Worm (Caenorhabditis elegans): Measurements from ENCODE around the gene tps-2.

Gene tps-2

ce11 chrII:14598367-14598766 lies 2.3 kb upstream of the tps-2 start (continued):
- peak; percentile 84 for TF ChIP-seq nhr-20 (tag; optimal IDR thresholded peaks at IDR 0.05)
- no peak for TF ChIP-seq C04F5.9 (tag; optimal IDR thresholded peaks at IDR 0.05)
- TF ChIP-seq elt-2 (tag; optimal IDR thresholded peaks at IDR 0.05) = peak; percentile 77
- peak; percentile 84 for TF ChIP-seq nhr-77 (tag; optimal IDR thresholded peaks at IDR 0.05)
- TF ChIP-seq ztf-4 (tag; optimal IDR thresholded peaks at IDR 0.05) = peak; percentile 69
- peak; percentile 76 to 79 for TF ChIP-seq lsy-2 (tag; optimal IDR thresholded peaks at IDR 0.05)
- no peak for TF ChIP-seq ceh-88 (GFP tag; IDR thresholded peaks at IDR 0.05)
- TF ChIP-seq lin-35 (GFP tag; optimal IDR thresholded peaks at IDR 0.05) = peak; percentile 56 to 80
- peak in 1 of 2 experiments; percentile 10 for TF ChIP-seq egl-27 (tag; optimal IDR thresholded peaks at IDR 0.05)
- TF ChIP-seq irx-1 (tag; optimal IDR thresholded peaks at IDR 0.05) = peak; percentile 17
- TF ChIP-seq snu-23 (GFP tag; optimal IDR thresholded peaks at IDR 0.05) = peak; percentile 87
- TF ChIP-seq F16B12.6 (tag; optimal IDR thresholded peaks at IDR 0.05) = no peak
- TF ChIP-seq ztf-11 (tag; optimal IDR thresholded peaks at IDR 0.05) = no peak
- TF ChIP-seq snpc-4 (tag; optimal IDR thresholded peaks at IDR 0.05) = peak; percentile 59
- peak in 2 of 6 experiments; percentile 38 to 54 for TF ChIP-seq elt-3 (tag; optimal IDR thresholded peaks at IDR 0.05)
- peak; percentile 95 for TF ChIP-seq nhr-71 (tag; optimal IDR thresholded peaks at IDR 0.05)
- TF ChIP-seq ceh-90 (tag; optimal IDR thresholded peaks at IDR 0.05) = no peak
- TF ChIP-seq tbx-2 (tag; optimal IDR thresholded peaks at IDR 0.05) = peak; percentile 52
- TF ChIP-seq efl-3 (GFP tag; optimal IDR thresholded peaks at IDR 0.05) = no peak
- TF ChIP-seq mep-1 (tag; optimal IDR thresholded peaks at IDR 0.05) = peak; percentile 73
- peak; percentile 19 for TF ChIP-seq C16A3.4 (tag; optimal IDR thresholded peaks at IDR 0.05)
- TF ChIP-seq nhr-47 (tag; optimal IDR thresholded peaks at IDR 0.05) = peak; percentile 61
- no peak for TF ChIP-seq unc-98 (GFP tag; IDR thresholded peaks at IDR 0.05)
- TF ChIP-seq nhr-12 (tag; optimal IDR thresholded peaks at IDR 0.05) = no peak
- TF ChIP-seq rnt-1 (tag; optimal IDR thresholded peaks at IDR 0.05) = peak; percentile 82
- no peak for TF ChIP-seq unc-62 (GFP tag; optimal IDR thresholded peaks at IDR 0.05)
- no peak for TF ChIP-seq vab-15 (tag; optimal IDR thresholded peaks at IDR 0.05)
- no peak for TF ChIP-seq nhr-84 (tag; optimal IDR thresholded peaks at IDR 0.05)
- no peak for TF ChIP-seq Y116A8C.19 (tag; optimal IDR thresholded peaks at IDR 0.05; ENCODE audit: borderline replicate concordance)
- TF ChIP-seq ceh-82 (tag; optimal IDR thresholded peaks at IDR 0.05) = no peak
- TF ChIP-seq ceh-63 (GFP tag; optimal IDR thresholded peaks at IDR 0.05) = no peak
- TF ChIP-seq C34B4.2 (tag; optimal IDR thresholded peaks at IDR 0.05) = no peak
- no peak for TF ChIP-seq zip-4 (GFP tag; optimal IDR thresholded peaks at IDR 0.05)
- TF ChIP-seq ceh-8 (GFP tag; optimal IDR thresholded peaks at IDR 0.05) = no peak
- no peak for TF ChIP-seq nhr-76 (tag; optimal IDR thresholded peaks at IDR 0.05)
- TF ChIP-seq skn-1 (tag; optimal IDR thresholded peaks at IDR 0.05) = peak; percentile 54
- TF ChIP-seq sup-37 (GFP tag; optimal IDR thresholded peaks at IDR 0.05) = peak; percentile 44
- TF ChIP-seq aly-2 (tag; optimal IDR thresholded peaks at IDR 0.05) = no peak
- peak; percentile 87 for TF ChIP-seq lin-14 (GFP tag; optimal IDR thresholded peaks at IDR 0.05)
- no peak for TF ChIP-seq grh-1 (GFP tag; IDR thresholded peaks at IDR 0.05)
- TF ChIP-seq sox-4 (tag; optimal IDR thresholded peaks at IDR 0.05) = no peak
- TF ChIP-seq hpl-2 (GFP tag; optimal IDR thresholded peaks at IDR 0.05) = no peak
- TF ChIP-seq fkh-8 (tag; optimal IDR thresholded peaks at IDR 0.05) = peak; percentile 73
- no peak for TF ChIP-seq unc-30 (tag; optimal IDR thresholded peaks at IDR 0.05)
- peak; percentile 28 to 53 (median 45) for TF ChIP-seq dpl-1 (GFP tag; optimal IDR thresholded peaks at IDR 0.05)
- TF ChIP-seq fkh-10 (GFP tag; optimal IDR thresholded peaks at IDR 0.05) = no peak
